In the genomic region with DNA sequence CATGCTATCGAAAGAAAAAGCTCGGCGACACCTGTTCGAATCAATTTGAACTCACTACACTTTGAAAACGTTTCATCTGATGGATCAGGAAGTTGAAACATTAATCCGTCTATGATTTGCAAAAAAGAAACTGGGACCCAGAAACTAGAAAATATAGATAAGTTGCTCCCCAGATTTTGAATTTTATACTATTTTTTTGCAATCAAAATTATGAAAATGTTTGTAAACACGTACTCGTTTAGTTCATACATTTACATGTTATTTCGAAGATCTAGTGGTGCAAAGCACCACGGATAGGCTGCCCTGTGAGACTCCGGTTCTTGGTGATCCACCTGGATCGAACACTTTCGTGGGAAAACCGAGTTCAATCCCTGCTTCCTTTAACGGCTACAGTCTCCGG, we compare ENCODE assay signal across 2 worm cellular contexts.
TF ChIP-seq lines count a peak whose summit lies in the region.

A gene (minus strand): TSS at position 101 of the 400 bp plus-strand sequence.

TF ChIP-seq in whole organism, L2 larva, 48 proteins besides CTCF, POLR2A, EP300 and RAD21:
- peak; percentile 40 for TF ChIP-seq sma-9 (GFP tag; optimal IDR thresholded peaks at IDR 0.05; lab: Kevin White, UChicago)
- no peak for TF ChIP-seq sma-9 (tag; optimal IDR thresholded peaks at IDR 0.05; lab: Kevin White, UChicago)
- TF ChIP-seq mab-5 (tag; optimal IDR thresholded peaks at IDR 0.05; lab: Kevin White, UChicago): no peak
- TF ChIP-seq elt-1 (tag; optimal IDR thresholded peaks at IDR 0.05; lab: Kevin White, UChicago): no peak

TF ChIP-seq in whole organism, young adult, 124 proteins besides CTCF, POLR2A, EP300 and RAD21:
- no peak for TF ChIP-seq zfh-2 (GFP tag; conservative IDR thresholded peaks at IDR 0.05; lab: Robert Waterston, UW)
- TF ChIP-seq C17E4.6 (GFP tag; IDR thresholded peaks at IDR 0.05; lab: Robert Waterston, UW): 0 out of 2 replicates have a peak, but pooled peaks have one; percentile 30
- TF ChIP-seq snpc-4 (GFP tag; optimal IDR thresholded peaks at IDR 0.05; lab: Kevin White, UChicago): no peak
- TF ChIP-seq snpc-4 (tag; optimal IDR thresholded peaks at IDR 0.05; lab: Kevin White, UChicago): no peak
